Worm (Caenorhabditis elegans) whole organism, late embryonic: Measurements from ENCODE around the gene rga-4.

Experiments used
- T23F11.4 ChIP-seq: fragments of 200-800 bp; sonication (Bioruptor generic); optimal IDR thresholded peaks from 2 replicates; lab custom pipeline; 2018; ENCODE audit warnings: mild to moderate bottlenecking, missing genetic modification characterization, missing compliant biosample characterization
- ama-1 ChIP-seq: fragments of 150-350 bp; optimal IDR thresholded peaks from 2 replicates; lab custom pipeline; 2014
- ceh-2 ChIP-seq: sonication (generic microtip); optimal IDR thresholded peaks from 2 replicates; lab custom pipeline; 2016; ENCODE audit warnings: missing genotype, missing genetic modification characterization, missing compliant biosample characterization
- dmd-4 ChIP-seq: sonication (generic microtip); optimal IDR thresholded peaks from 2 replicates; lab custom pipeline; 2016; ENCODE audit warnings: borderline replicate concordance, missing genetic modification characterization, missing compliant biosample characterization
- elt-2 ChIP-seq: sonication (generic microtip); optimal IDR thresholded peaks from 2 replicates; lab custom pipeline; 2016; ENCODE audit warnings: missing genetic modification reagents, missing genetic modification characterization, missing compliant biosample characterization
- fkh-10 ChIP-seq: fragments of 150-350 bp; optimal IDR thresholded peaks from 2 replicates; lab custom pipeline; 2014; ENCODE audit warnings: missing biosample characterization, missing genetic modification reagents, missing genetic modification characterization
- hlh-30 ChIP-seq: sonication (generic microtip); optimal IDR thresholded peaks from 2 replicates; lab custom pipeline; 2017; ENCODE audit warnings: antibody characterized with exemption, missing genetic modification characterization, missing compliant biosample characterization; ENCODE audit not compliant: insufficient read depth
- madf-2 ChIP-seq: sonication (generic microtip); optimal IDR thresholded peaks from 2 replicates; lab custom pipeline; 2017; ENCODE audit warnings: missing genetic modification characterization, missing compliant biosample characterization
- nfya-1 ChIP-seq: sonication (generic microtip); optimal IDR thresholded peaks from 2 replicates; lab custom pipeline; 2017; ENCODE audit warnings: missing genetic modification characterization, mild to moderate bottlenecking, missing compliant biosample characterization, antibody characterized with exemption, moderate library complexity
- nhr-11 ChIP-seq: fragments of 150-350 bp; optimal IDR thresholded peaks from 2 replicates; lab custom pipeline; 2014; ENCODE audit warnings: missing biosample characterization, missing genetic modification characterization
- pha-4 ChIP-seq: fragments of 150-350 bp; optimal IDR thresholded peaks from 2 replicates; lab custom pipeline; 2018; ENCODE audit warnings: missing biosample characterization, missing genetic modification reagents, missing genetic modification characterization
- syd-9 ChIP-seq: sonication (generic microtip); optimal IDR thresholded peaks from 2 replicates; lab custom pipeline; 2016; ENCODE audit warnings: mild to moderate bottlenecking, missing genetic modification characterization, moderate library complexity, missing compliant biosample characterization
- unc-55 ChIP-seq: sonication (generic microtip); optimal IDR thresholded peaks from 2 replicates; lab custom pipeline; 2017; ENCODE audit warnings: missing biosample characterization, missing genetic modification reagents, missing genetic modification characterization

DNA sequence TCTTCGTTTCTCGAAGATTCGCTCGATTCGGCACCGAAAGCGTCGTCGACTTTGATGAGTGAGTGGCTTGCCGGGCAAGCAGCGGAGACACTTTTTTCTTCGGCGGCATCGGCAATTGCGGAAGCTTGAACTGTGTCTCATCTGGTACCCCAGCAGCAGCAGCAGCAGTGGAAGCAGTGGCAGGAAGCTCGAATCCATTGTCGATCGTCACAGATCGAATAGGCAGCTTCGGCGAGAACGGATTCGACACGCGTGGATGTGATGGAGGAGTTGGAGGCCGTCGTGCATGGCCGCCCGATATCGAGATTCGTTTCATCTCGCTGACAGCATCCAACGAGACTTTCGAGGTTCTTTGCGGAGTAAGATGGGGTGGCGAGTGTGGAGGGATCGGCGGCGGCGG is 8.0 kb downstream of the rga-4 start:
- TF ChIP-seq unc-55 (no peak), nfya-1 (tag; lab: Kevin White, UChicago) (no peak), hlh-30 (tag; lab: Kevin White, UChicago) (no peak), ceh-2 (tag; lab: Kevin White, UChicago) (no peak), syd-9 (no peak), elt-2 (tag; lab: Kevin White, UChicago) (no peak), madf-2 (tag; lab: Kevin White, UChicago) (no peak), nhr-11 (tag; lab: Kevin White, UChicago) (no peak), fkh-10 (GFP tag; lab: Kevin White, UChicago) (no peak), dmd-4 (tag; lab: Kevin White, UChicago) (no peak), pha-4 (tag; lab: Kevin White, UChicago) (no peak), ama-1 (lab: Kevin White, UChicago) (no peak), T23F11.4 (GFP tag; lab: Kevin White, UChicago) (no peak)
